Worm (Caenorhabditis elegans): ENCODE measurements around the gene frm-8.

DNA sequence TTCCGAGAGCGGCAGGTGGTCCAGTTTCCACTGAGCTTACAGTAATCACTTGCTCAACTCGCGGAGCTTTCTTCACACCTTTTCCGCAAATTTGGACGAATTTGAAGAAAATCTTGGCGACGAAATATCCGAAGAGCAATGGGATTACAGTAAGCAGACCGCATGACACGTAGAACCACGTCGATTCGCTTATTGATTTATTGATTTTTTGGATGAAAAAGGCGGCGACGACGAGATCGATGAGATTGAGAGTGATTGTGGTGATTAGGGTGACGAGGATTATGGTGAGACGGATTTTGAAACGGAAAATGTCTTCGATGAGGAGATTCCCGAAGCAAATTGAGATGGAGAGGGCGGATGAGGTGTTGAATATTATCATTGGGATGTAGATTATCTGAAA lies 44.7 kb upstream of the frm-8 start:
- TF ChIP-seq elt-3 (tag; optimal IDR thresholded peaks at IDR 0.05), result no peak
- TF ChIP-seq nhr-76 (tag; optimal IDR thresholded peaks at IDR 0.05), result no peak
- no peak for TF ChIP-seq lin-13 (tag; optimal IDR thresholded peaks at IDR 0.05)

Data from whole organism, mixed stage, embryonic.